Worm (Caenorhabditis elegans): ENCODE measurements around the gene C01G6.3.

Gene C01G6.3

DNA sequence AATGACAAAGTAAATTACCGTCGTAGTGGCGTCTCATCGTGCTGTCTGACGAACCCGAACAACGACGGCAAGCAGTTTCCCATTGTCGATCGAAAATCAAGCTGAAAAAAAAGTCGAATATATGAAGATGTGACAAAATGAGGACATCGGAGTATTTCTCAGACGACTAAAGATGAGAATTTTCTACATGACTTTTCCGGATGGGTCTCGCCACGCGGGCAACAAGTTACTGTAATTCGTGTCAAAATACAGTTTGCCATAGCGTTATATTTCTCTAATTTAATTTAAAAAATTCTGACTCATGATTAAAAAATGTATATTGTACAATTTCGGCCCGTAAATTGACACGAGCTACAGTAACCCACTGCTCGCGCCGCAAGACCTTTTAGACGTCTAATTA lies 3.3 kb downstream of the C01G6.3 start, which contains the start of gene C01G6.4:
TSS of gene C01G6.4 (minus strand) at position 101 of the 400 bp plus-strand sequence.
- TF ChIP-seq klf-2 (GFP tag; conservative IDR thresholded peaks at IDR 0.05): no peak
- no peak for TF ChIP-seq med-1 (GFP tag; optimal IDR thresholded peaks at IDR 0.05; ENCODE audit: insufficient read depth)
- TF ChIP-seq ztf-29 (GFP tag; IDR thresholded peaks at IDR 0.05): no peak
- TF ChIP-seq tab-1 (GFP tag; IDR thresholded peaks at IDR 0.05): no peak
- TF ChIP-seq ztf-23 (GFP tag; IDR thresholded peaks at IDR 0.05): no peak
- TF ChIP-seq cog-1 (tag; optimal IDR thresholded peaks at IDR 0.05): no peak
- TF ChIP-seq flt-1 (GFP tag; IDR thresholded peaks at IDR 0.05): no peak
- no peak for TF ChIP-seq T22C8.4 (GFP tag; IDR thresholded peaks at IDR 0.05)
- TF ChIP-seq ref-1 (GFP tag; conservative IDR thresholded peaks at IDR 0.05): no peak

DNA sequence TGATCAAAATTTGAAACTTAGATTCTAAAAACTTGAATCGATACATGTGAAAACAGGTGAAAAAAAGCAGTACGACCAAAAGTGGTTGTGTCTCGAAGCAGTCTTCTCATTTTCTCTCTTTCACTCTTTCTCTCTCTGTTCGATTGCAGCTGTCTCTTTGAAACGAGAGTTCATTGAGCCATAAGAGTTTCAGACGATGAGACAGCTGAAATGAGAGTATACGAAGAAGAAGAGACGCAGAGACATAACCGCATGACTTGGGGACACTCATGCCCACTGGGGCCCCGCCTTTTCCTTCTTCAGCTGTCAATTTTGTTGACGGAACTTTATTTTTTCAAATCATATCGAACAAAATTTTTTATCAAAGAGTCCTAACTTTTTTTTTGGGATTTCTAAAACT lies 4.3 kb downstream of the C01G6.3 start:
- TF ChIP-seq cog-1 (tag; optimal IDR thresholded peaks at IDR 0.05) (no peak), klf-2 (GFP tag; conservative IDR thresholded peaks at IDR 0.05) (no peak), med-1 (GFP tag; optimal IDR thresholded peaks at IDR 0.05; ENCODE audit: insufficient read depth) (no peak), T22C8.4 (GFP tag; IDR thresholded peaks at IDR 0.05) (no peak), flt-1 (GFP tag; IDR thresholded peaks at IDR 0.05) (no peak), ztf-29 (GFP tag; IDR thresholded peaks at IDR 0.05) (no peak), ztf-23 (GFP tag; IDR thresholded peaks at IDR 0.05) (no peak), ref-1 (GFP tag; conservative IDR thresholded peaks at IDR 0.05) (no peak), tab-1 (GFP tag; IDR thresholded peaks at IDR 0.05) (no peak)

DNA sequence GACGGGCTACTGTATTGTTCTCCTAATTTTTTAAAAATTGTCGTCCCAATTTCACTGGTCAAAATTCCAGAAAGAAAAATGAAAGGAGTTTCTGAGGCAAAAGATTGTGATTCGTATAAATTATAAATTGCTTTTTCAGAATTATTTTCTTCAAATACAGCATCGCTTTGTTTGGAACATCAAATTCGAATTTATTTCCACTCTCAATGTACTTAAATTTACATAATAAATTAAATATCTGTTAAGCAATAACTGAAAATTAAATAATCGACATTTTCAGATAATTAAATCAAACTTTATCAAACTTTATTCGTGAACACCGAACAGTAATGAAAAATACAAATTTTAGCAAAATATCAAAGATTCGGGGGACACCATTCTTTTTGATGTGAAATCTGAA lies 5.0 kb downstream of the C01G6.3 start:
- TF ChIP-seq ztf-29 (GFP tag; IDR thresholded peaks at IDR 0.05) (no peak), ref-1 (GFP tag; conservative IDR thresholded peaks at IDR 0.05) (no peak), med-1 (GFP tag; optimal IDR thresholded peaks at IDR 0.05; ENCODE audit: insufficient read depth) (no peak), T22C8.4 (GFP tag; IDR thresholded peaks at IDR 0.05) (no peak), flt-1 (GFP tag; IDR thresholded peaks at IDR 0.05) (no peak), tab-1 (GFP tag; IDR thresholded peaks at IDR 0.05) (no peak), cog-1 (tag; optimal IDR thresholded peaks at IDR 0.05) (no peak), klf-2 (GFP tag; conservative IDR thresholded peaks at IDR 0.05) (no peak), ztf-23 (GFP tag; IDR thresholded peaks at IDR 0.05) (no peak)

DNA sequence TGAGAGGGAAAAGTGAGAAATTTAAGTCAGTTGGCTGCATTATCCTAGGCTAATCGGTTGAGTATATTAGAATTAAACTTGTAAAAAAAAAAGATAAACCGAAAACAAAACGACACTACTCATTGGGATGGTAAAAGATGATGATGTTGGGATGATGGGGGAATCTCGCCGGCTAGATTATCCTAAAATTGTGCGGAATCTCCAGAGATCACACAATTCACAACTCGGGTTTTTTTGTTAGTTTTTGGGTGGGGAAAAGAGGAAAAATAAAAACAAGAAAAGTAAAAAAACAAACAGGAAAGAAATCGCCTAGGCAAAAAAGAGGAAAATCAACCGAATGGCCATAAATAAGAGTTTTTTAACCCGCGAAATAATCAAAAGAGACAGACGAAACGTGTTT lies 5.5 kb downstream of the C01G6.3 start:
- TF ChIP-seq tab-1 (GFP tag; IDR thresholded peaks at IDR 0.05): no peak
- TF ChIP-seq T22C8.4 (GFP tag; IDR thresholded peaks at IDR 0.05): no peak
- TF ChIP-seq med-1 (GFP tag; optimal IDR thresholded peaks at IDR 0.05; ENCODE audit: insufficient read depth): no peak
- TF ChIP-seq cog-1 (tag; optimal IDR thresholded peaks at IDR 0.05): no peak
- TF ChIP-seq ztf-23 (GFP tag; IDR thresholded peaks at IDR 0.05): no peak
- TF ChIP-seq klf-2 (GFP tag; conservative IDR thresholded peaks at IDR 0.05): no peak
- TF ChIP-seq ref-1 (GFP tag; conservative IDR thresholded peaks at IDR 0.05): no peak
- no peak for TF ChIP-seq flt-1 (GFP tag; IDR thresholded peaks at IDR 0.05)
- no peak for TF ChIP-seq ztf-29 (GFP tag; IDR thresholded peaks at IDR 0.05)

DNA sequence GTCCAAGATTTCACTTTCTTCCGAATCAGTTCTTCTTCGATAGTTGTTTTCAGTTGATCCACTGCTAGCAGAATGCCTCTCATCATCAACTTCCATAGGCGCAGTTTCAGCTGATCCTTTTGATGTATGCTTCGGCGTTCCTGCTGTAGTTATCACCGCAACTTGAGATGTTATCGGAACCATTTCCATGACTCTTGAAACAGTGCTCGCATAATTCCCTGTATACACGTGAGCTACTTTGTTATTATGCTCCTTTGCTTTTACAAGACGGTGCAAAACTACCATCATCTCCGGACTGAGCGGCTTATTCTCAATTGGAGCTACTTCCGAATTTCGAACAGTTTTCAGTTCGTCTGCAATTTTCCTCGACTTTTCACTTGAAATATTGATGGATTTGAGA lies 7.5 kb downstream of the C01G6.3 start:
- TF ChIP-seq med-1 (GFP tag; optimal IDR thresholded peaks at IDR 0.05; ENCODE audit: insufficient read depth) (no peak), T22C8.4 (GFP tag; IDR thresholded peaks at IDR 0.05) (no peak)

DNA sequence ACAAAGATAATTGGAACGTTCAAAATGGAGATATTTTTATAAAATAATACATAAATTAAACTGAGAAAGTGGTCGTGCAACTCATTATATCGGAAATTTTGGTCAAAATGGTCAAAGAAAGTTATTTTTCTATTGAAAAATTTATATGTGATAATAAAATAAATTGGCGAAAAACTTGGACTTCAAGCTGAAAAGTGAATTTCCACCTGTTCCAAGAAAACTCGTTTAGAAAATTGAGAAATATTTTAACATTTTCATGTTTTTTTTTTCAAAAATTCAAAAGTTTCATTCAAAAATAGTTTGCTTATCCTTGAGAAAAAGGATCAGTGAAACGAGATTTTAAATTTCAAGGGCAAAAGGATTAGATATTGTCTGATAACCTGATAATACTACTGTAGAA lies 9.3 kb downstream of the C01G6.3 start:
- TF ChIP-seq T22C8.4 (GFP tag; IDR thresholded peaks at IDR 0.05): no peak
- no peak for TF ChIP-seq ref-1 (GFP tag; conservative IDR thresholded peaks at IDR 0.05)
- no peak for TF ChIP-seq med-1 (GFP tag; optimal IDR thresholded peaks at IDR 0.05; ENCODE audit: insufficient read depth)
- no peak for TF ChIP-seq ztf-23 (GFP tag; IDR thresholded peaks at IDR 0.05)
- TF ChIP-seq flt-1 (GFP tag; IDR thresholded peaks at IDR 0.05): no peak
- TF ChIP-seq ztf-29 (GFP tag; IDR thresholded peaks at IDR 0.05): no peak
- no peak for TF ChIP-seq cog-1 (tag; optimal IDR thresholded peaks at IDR 0.05)
- TF ChIP-seq klf-2 (GFP tag; conservative IDR thresholded peaks at IDR 0.05): no peak
- no peak for TF ChIP-seq tab-1 (GFP tag; IDR thresholded peaks at IDR 0.05)

DNA sequence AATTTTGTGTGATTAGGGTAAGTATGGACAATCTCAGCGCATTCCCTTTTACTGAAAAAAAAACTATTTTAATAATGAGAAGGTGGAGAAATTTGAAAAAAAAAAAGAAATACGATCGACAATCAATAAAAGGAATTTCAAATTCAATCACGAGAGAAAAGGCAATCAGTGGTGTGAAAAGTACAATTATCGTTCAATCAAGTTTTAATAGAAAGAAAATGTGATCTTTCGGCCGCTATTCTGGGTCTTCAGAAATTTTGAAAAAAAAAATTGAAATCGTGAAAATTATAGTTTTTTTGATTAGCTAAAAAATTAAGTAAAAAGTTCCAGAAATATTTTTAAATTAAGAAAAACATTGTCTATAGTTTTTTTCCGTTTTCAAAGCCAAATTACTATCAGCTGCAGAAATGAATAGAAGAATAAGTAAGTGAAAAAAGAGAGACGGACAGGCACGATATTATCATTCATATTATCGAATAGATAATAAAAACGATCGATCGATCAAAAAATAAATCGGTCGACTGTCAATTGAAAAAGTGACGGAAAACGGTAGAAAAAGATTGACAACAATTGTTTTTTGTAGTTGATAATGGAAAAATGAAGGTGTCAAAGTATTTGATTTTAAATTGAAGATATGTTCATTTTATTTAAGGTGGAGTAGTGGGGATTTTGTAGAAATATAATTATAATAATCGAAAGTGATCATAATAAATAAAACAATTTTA lies 10.5 kb downstream of the C01G6.3 start, which contains the start of gene gldi-3:
TSS of gene gldi-3 (minus strand) at position 51 of the 725 bp plus-strand sequence.
- no peak for TF ChIP-seq ref-1 (GFP tag; conservative IDR thresholded peaks at IDR 0.05)

DNA sequence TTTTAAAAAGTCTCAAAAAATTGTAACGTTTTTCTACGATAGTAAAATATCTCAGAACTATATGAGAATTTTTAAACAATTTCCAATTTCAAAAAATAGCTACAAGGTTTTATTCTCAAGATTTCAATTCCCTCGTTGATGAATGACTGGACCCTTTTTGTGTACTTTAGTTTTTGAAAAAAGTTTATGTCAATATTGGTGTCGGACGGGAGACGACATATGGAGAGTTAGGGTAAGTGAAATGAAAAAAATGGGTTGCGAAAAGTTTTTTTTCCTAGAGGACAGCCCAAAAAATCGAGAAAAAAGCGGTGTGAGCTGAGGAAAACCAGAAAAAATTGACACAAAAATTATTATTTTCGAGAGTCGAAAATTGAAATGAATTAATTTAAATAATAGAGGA lies 11.2 kb downstream of the C01G6.3 start:
- no peak for TF ChIP-seq ztf-29 (GFP tag; IDR thresholded peaks at IDR 0.05)
- TF ChIP-seq flt-1 (GFP tag; IDR thresholded peaks at IDR 0.05): no peak
- TF ChIP-seq ztf-23 (GFP tag; IDR thresholded peaks at IDR 0.05): no peak

DNA sequence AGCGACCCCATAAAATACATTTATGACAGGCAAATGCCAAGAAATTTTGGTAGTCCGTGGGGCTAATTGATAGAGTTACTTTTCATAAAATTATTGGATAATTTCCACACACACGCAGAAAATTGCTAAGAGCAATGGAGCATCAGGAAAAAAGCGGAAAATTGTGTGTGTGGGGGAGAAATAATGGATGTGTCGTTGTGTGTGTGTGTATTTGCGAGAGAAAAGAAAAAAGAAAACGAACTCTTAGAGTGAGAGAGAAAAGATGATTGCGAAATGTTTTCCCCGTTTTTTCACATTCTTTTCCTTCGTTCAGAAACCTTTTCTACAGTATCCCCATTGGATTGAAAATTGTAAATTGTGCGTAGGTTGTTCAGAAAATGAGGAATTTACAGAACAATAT lies 11.9 kb downstream of the C01G6.3 start:
- no peak for TF ChIP-seq ztf-29 (GFP tag; IDR thresholded peaks at IDR 0.05)
- TF ChIP-seq ref-1 (GFP tag; conservative IDR thresholded peaks at IDR 0.05): no peak
- no peak for TF ChIP-seq ztf-23 (GFP tag; IDR thresholded peaks at IDR 0.05)
- no peak for TF ChIP-seq T22C8.4 (GFP tag; IDR thresholded peaks at IDR 0.05)
- no peak for TF ChIP-seq flt-1 (GFP tag; IDR thresholded peaks at IDR 0.05)
- TF ChIP-seq tab-1 (GFP tag; IDR thresholded peaks at IDR 0.05): no peak
- no peak for TF ChIP-seq klf-2 (GFP tag; conservative IDR thresholded peaks at IDR 0.05)
- TF ChIP-seq med-1 (GFP tag; optimal IDR thresholded peaks at IDR 0.05; ENCODE audit: insufficient read depth): no peak
- TF ChIP-seq cog-1 (tag; optimal IDR thresholded peaks at IDR 0.05): no peak

DNA sequence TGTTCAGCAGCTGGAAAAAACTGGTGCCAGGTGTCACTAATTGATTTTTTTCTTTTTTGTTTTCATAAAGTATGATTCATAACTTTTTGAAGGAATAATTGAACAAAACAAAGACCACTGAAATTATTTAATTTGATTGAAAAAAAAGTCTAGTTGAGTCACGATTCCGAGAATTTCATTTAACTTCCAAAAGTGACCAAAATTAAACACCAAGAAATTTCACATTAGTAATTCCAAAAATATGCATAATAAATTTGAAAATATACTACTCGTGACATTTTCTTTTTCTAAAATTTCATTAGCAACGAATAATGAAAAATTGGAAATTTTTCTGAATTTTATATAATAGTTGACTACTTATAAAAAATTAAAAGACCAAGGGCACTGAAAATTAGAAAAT lies 12.4 kb downstream of the C01G6.3 start:
- TF ChIP-seq klf-2 (GFP tag; conservative IDR thresholded peaks at IDR 0.05) (no peak), cog-1 (tag; optimal IDR thresholded peaks at IDR 0.05) (no peak), ref-1 (GFP tag; conservative IDR thresholded peaks at IDR 0.05) (no peak), ztf-23 (GFP tag; IDR thresholded peaks at IDR 0.05) (no peak), ztf-29 (GFP tag; IDR thresholded peaks at IDR 0.05) (no peak), T22C8.4 (GFP tag; IDR thresholded peaks at IDR 0.05) (no peak), flt-1 (GFP tag; IDR thresholded peaks at IDR 0.05) (no peak)
